Fruit fly (Drosophila melanogaster) whole organism, prepupa: ENCODE results near the gene CG13623.

Experiments used
- Blimp-1 ChIP-seq: fragments of 200-800 bp; sonication (Bioruptor generic); optimal IDR thresholded peaks from 3 replicates; lab custom pipeline; 2017; ENCODE audit warnings: missing biosample characterization, missing genetic modification characterization, mild to moderate bottlenecking, moderate library complexity, missing genetic modification reagents
- CG10631 ChIP-seq: fragments of 200-800 bp; sonication (Bioruptor generic); optimal IDR thresholded peaks from 2 replicates; lab custom pipeline; 2016; ENCODE audit warnings: missing biosample characterization, missing genetic modification characterization
- CG10669 ChIP-seq: fragments of 200-800 bp; sonication (Bioruptor generic); optimal IDR thresholded peaks from 3 replicates; lab custom pipeline; 2018; ENCODE audit warnings: missing biosample characterization, mild to moderate bottlenecking, missing genetic modification characterization, moderate library complexity
- CG11294 ChIP-seq: fragments of 200-800 bp; sonication (Bioruptor generic); IDR thresholded peaks from 2 replicates; pipeline ENCODE4 v1.3.6; 2022; ENCODE audit warnings: missing biosample characterization, missing genetic modification characterization
- CG11902 ChIP-seq: fragments of 200-800 bp; sonication (Bioruptor generic); optimal IDR thresholded peaks from 3 replicates; lab custom pipeline; 2016; ENCODE audit warnings: missing biosample characterization, missing genetic modification characterization
- CG15336 ChIP-seq: fragments of 200-800 bp; sonication (Bioruptor generic); IDR thresholded peaks from 2 replicates; pipeline ENCODE4 v1.3.6; 2022; ENCODE audit warnings: missing biosample characterization, missing genetic modification characterization
- CG1621 ChIP-seq: fragments of 200-800 bp; sonication (Bioruptor generic); optimal IDR thresholded peaks from 3 replicates; lab custom pipeline; 2018; ENCODE audit warnings: missing biosample characterization, mild to moderate bottlenecking, missing genetic modification characterization
- CG16779 ChIP-seq: fragments of 200-800 bp; sonication (Bioruptor generic); optimal IDR thresholded peaks from 3 replicates; lab custom pipeline; 2017; ENCODE audit warnings: missing biosample characterization, mild to moderate bottlenecking, missing genetic modification characterization
- CG3032 ChIP-seq: fragments of 200-800 bp; optimal IDR thresholded peaks from 2 replicates; lab custom pipeline; 2019; ENCODE audit warnings: missing biosample characterization, mild to moderate bottlenecking, missing genetic modification characterization, moderate library complexity
- CG31627 ChIP-seq: fragments of 200-800 bp; sonication (Bioruptor generic); optimal IDR thresholded peaks from 3 replicates; lab custom pipeline; 2016; ENCODE audit warnings: missing biosample characterization, missing genetic modification characterization
- CG3919 ChIP-seq: fragments of 200-800 bp; sonication (Bioruptor generic); optimal IDR thresholded peaks from 3 replicates; lab custom pipeline; 2016; ENCODE audit warnings: missing biosample characterization, missing genetic modification characterization
- CG6163 ChIP-seq: fragments of 200-800 bp; sonication (Bioruptor generic); IDR thresholded peaks from 3 replicates; pipeline ENCODE4 v1.3.6; 2022; ENCODE audit warnings: missing biosample characterization, missing genetic modification characterization
- CG6276 ChIP-seq: fragments of 200-800 bp; sonication (Bioruptor generic); optimal IDR thresholded peaks from 2 replicates; lab custom pipeline; 2017; ENCODE audit warnings: missing biosample characterization, mild to moderate bottlenecking, missing genetic modification characterization
- CG6792 ChIP-seq: fragments of 200-800 bp; sonication (Bioruptor generic); optimal IDR thresholded peaks from 3 replicates; lab custom pipeline; 2016; ENCODE audit warnings: missing biosample characterization, missing genetic modification characterization
- CG6854 ChIP-seq: fragments of 200-800 bp; sonication (Bioruptor generic); optimal IDR thresholded peaks from 2 replicates; lab custom pipeline; 2017; ENCODE audit warnings: missing biosample characterization, mild to moderate bottlenecking, missing genetic modification characterization
- CG7368 ChIP-seq: fragments of 200-800 bp; sonication (Bioruptor generic); optimal IDR thresholded peaks from 3 replicates; lab custom pipeline; 2016; ENCODE audit warnings: missing biosample characterization, missing genetic modification characterization
- CG8119 ChIP-seq: fragments of 200-800 bp; sonication (Bioruptor generic); IDR thresholded peaks from 3 replicates; pipeline ENCODE4 v1.3.6; 2022; ENCODE audit warnings: missing biosample characterization, missing genetic modification characterization
- CG8319 ChIP-seq: fragments of 200-800 bp; sonication (Bioruptor generic); optimal IDR thresholded peaks from 3 replicates; lab custom pipeline; 2016; ENCODE audit warnings: missing biosample characterization, missing genetic modification characterization
- CG8632 ChIP-seq: fragments of 200-800 bp; sonication (Bioruptor generic); optimal IDR thresholded peaks from 3 replicates; lab custom pipeline; 2016; ENCODE audit warnings: missing biosample characterization, missing genetic modification characterization
- CG9139 ChIP-seq: fragments of 200-800 bp; sonication (Bioruptor generic); optimal IDR thresholded peaks from 3 replicates; lab custom pipeline; 2017; ENCODE audit warnings: missing biosample characterization, mild to moderate bottlenecking, missing genetic modification characterization
- Eip75B ChIP-seq: fragments of 200-800 bp; sonication (Bioruptor generic); optimal IDR thresholded peaks from 3 replicates; lab custom pipeline; 2016; ENCODE audit warnings: missing biosample characterization, missing genetic modification characterization
- Eip78C ChIP-seq: fragments of 200-800 bp; sonication (Bioruptor generic); peaks from one replicate; lab custom pipeline; 2016; ENCODE audit warnings: missing biosample characterization, missing genetic modification characterization
- Eip93F ChIP-seq: fragments of 200-800 bp; sonication (Bioruptor generic); optimal IDR thresholded peaks from 2 replicates; lab custom pipeline; 2016; ENCODE audit warnings: missing biosample characterization, mild to moderate bottlenecking, missing genetic modification characterization
- Ets21C ChIP-seq: fragments of 200-800 bp; sonication (Bioruptor generic); optimal IDR thresholded peaks from 3 replicates; lab custom pipeline; 2016; ENCODE audit warnings: missing biosample characterization, missing genetic modification characterization
- Ets96B ChIP-seq: fragments of 200-800 bp; optimal IDR thresholded peaks from 2 replicates; lab custom pipeline; 2019; ENCODE audit warnings: missing biosample characterization, mild to moderate bottlenecking, missing genetic modification characterization, moderate library complexity
- Gug ChIP-seq: fragments of 200-800 bp; sonication (Bioruptor generic); IDR thresholded peaks from 2 replicates; pipeline ENCODE4 v1.3.6; 2022; ENCODE audit warnings: missing biosample characterization, missing genetic modification characterization
- Hr38 ChIP-seq: sonication (Bioruptor generic); optimal IDR thresholded peaks from 2 replicates; lab custom pipeline; 2016; ENCODE audit warnings: missing biosample characterization, missing genetic modification characterization
- Hr39 ChIP-seq: fragments of 200-800 bp; sonication (Bioruptor generic); optimal IDR thresholded peaks from 2 replicates; lab custom pipeline; 2016; ENCODE audit warnings: missing biosample characterization, missing genetic modification characterization
- Hr4 ChIP-seq: fragments of 200-800 bp; sonication (Bioruptor generic); optimal IDR thresholded peaks from 3 replicates; lab custom pipeline; 2016; ENCODE audit warnings: missing biosample characterization, missing genetic modification characterization
- Lpt ChIP-seq: fragments of 200-800 bp; sonication (Bioruptor generic); optimal IDR thresholded peaks from 3 replicates; lab custom pipeline; 2016; ENCODE audit warnings: missing biosample characterization, missing genetic modification characterization
- Met ChIP-seq: fragments of 200-800 bp; sonication (Bioruptor generic); optimal IDR thresholded peaks from 3 replicates; lab custom pipeline; 2016; ENCODE audit warnings: missing biosample characterization, missing genetic modification characterization
- OdsH ChIP-seq: fragments of 200-800 bp; sonication (Bioruptor generic); optimal IDR thresholded peaks from 3 replicates; lab custom pipeline; 2016; ENCODE audit warnings: missing biosample characterization, missing genetic modification characterization
- Smox ChIP-seq: fragments of 200-800 bp; sonication (Bioruptor generic); optimal IDR thresholded peaks from 3 replicates; lab custom pipeline; 2016; ENCODE audit warnings: missing biosample characterization, missing genetic modification characterization
- Sox14 ChIP-seq: fragments of 200-800 bp; sonication (Bioruptor generic); optimal IDR thresholded peaks from 3 replicates; lab custom pipeline; 2016; ENCODE audit warnings: missing biosample characterization, missing genetic modification characterization
- achi ChIP-seq: fragments of 200-800 bp; sonication (Bioruptor generic); optimal IDR thresholded peaks from 3 replicates; lab custom pipeline; 2016; ENCODE audit warnings: missing biosample characterization, missing genetic modification characterization
- acj6 ChIP-seq: fragments of 200-800 bp; sonication (Bioruptor generic); optimal IDR thresholded peaks from 3 replicates; lab custom pipeline; 2016; ENCODE audit warnings: missing biosample characterization, missing genetic modification characterization
- cyc ChIP-seq: fragments of 200-800 bp; sonication (Bioruptor generic); optimal IDR thresholded peaks from 3 replicates; lab custom pipeline; 2016; ENCODE audit warnings: missing biosample characterization, missing genetic modification characterization
- dac ChIP-seq: fragments of 200-800 bp; sonication (Bioruptor generic); optimal IDR thresholded peaks from 2 replicates; lab custom pipeline; 2017; ENCODE audit warnings: missing biosample characterization, mild to moderate bottlenecking, missing genetic modification characterization
- dsx ChIP-seq: fragments of 200-800 bp; optimal IDR thresholded peaks from 3 replicates; lab custom pipeline; 2019; ENCODE audit warnings: missing biosample characterization, mild to moderate bottlenecking, missing genetic modification characterization, moderate library complexity; ENCODE audit not compliant: poor library complexity, severe bottlenecking
- eg ChIP-seq: fragments of 200-800 bp; sonication (Bioruptor generic); IDR thresholded peaks from 3 replicates; pipeline ENCODE4 v1.3.6; 2022; ENCODE audit warnings: missing biosample characterization, missing genetic modification characterization
- esn ChIP-seq: fragments of 200-800 bp; sonication (Bioruptor generic); optimal IDR thresholded peaks from 2 replicates; lab custom pipeline; 2016; ENCODE audit warnings: missing biosample characterization, mild to moderate bottlenecking, missing genetic modification characterization, moderate library complexity
- fd59A ChIP-seq: fragments of 200-800 bp; sonication (Bioruptor generic); optimal IDR thresholded peaks from 2 replicates; lab custom pipeline; 2017; ENCODE audit warnings: missing biosample characterization, mild to moderate bottlenecking, missing genetic modification characterization, missing genetic modification reagents
- fd85E ChIP-seq: fragments of 200-800 bp; sonication (Bioruptor generic); optimal IDR thresholded peaks from 3 replicates; lab custom pipeline; 2016; ENCODE audit warnings: missing biosample characterization, missing genetic modification characterization
- fkh ChIP-seq: fragments of 200-800 bp; sonication (Bioruptor generic); optimal IDR thresholded peaks from 3 replicates; lab custom pipeline; 2017; ENCODE audit warnings: missing biosample characterization, mild to moderate bottlenecking, missing genetic modification characterization, moderate library complexity
- lz ChIP-seq: fragments of 200-800 bp; sonication (Bioruptor generic); optimal IDR thresholded peaks from 3 replicates; lab custom pipeline; 2016; ENCODE audit warnings: missing biosample characterization, missing genetic modification characterization
- net ChIP-seq: fragments of 200-800 bp; sonication (Bioruptor generic); optimal IDR thresholded peaks from 3 replicates; lab custom pipeline; 2016; ENCODE audit warnings: missing biosample characterization, missing genetic modification characterization
- pdm3 ChIP-seq: fragments of 200-800 bp; sonication (Bioruptor generic); optimal IDR thresholded peaks from 3 replicates; lab custom pipeline; 2016; ENCODE audit warnings: missing biosample characterization, missing genetic modification characterization
- salr ChIP-seq, 2 experiments: fragments of 200-800 bp; sonication (Bioruptor generic); optimal IDR thresholded peaks; 3 replicates each; lab custom pipeline; 2016 to 2018; ENCODE audit warnings: missing biosample characterization in 2 of 2, missing genetic modification characterization in 2 of 2, mild to moderate bottlenecking in 1 of 2
- spab ChIP-seq: fragments of 200-800 bp; sonication (Bioruptor generic); optimal IDR thresholded peaks from 2 replicates; lab custom pipeline; 2017; ENCODE audit warnings: missing biosample characterization, mild to moderate bottlenecking, missing genetic modification characterization, missing genetic modification reagents
- ss ChIP-seq, 2 experiments: fragments of 200-800 bp; sonication (Bioruptor generic); optimal IDR thresholded peaks; 2 replicates in 1 of 2; 3 replicates in 1 of 2; lab custom pipeline; 2017 to 2018; ENCODE audit warnings: mild to moderate bottlenecking in 2 of 2, missing biosample characterization in 2 of 2, missing genetic modification characterization in 2 of 2, moderate library complexity in 1 of 2
- topi ChIP-seq: fragments of 200-800 bp; sonication (Bioruptor generic); optimal IDR thresholded peaks from 3 replicates; lab custom pipeline; 2016; ENCODE audit warnings: missing biosample characterization, missing genetic modification characterization
- vri ChIP-seq: fragments of 200-800 bp; sonication (Bioruptor generic); optimal IDR thresholded peaks from 3 replicates; lab custom pipeline; 2016; ENCODE audit warnings: missing biosample characterization, mild to moderate bottlenecking, missing genetic modification characterization

CG13623 gene

dm6 chr3R:24572540-24573043 is 42.2 kb upstream of the CG13623 start:
- TF ChIP-seq Eip75B (GFP tag; lab: Kevin White, UChicago) (peak; percentile 99), Smox (GFP tag; lab: Kevin White, UChicago) (peak; percentile 99), fkh (GFP tag; lab: Kevin White, UChicago) (peak; percentile 92), topi (GFP tag; lab: Kevin White, UChicago) (peak; percentile 99), Hr39 (GFP tag; lab: Kevin White, UChicago) (peak; percentile 98), dsx (GFP tag; lab: Kevin White, UChicago) (peak; percentile 95), fd59A (GFP tag; lab: Kevin White, UChicago) (peak; percentile 92), Eip93F (GFP tag; lab: Kevin White, UChicago) (peak; percentile 98), CG31627 (peak; percentile 99), vri (GFP tag; lab: Kevin White, UChicago) (peak; percentile 99), net (GFP tag; lab: Kevin White, UChicago) (peak; percentile 98), Ets21C (GFP tag; lab: Kevin White, UChicago) (peak; percentile 96), CG11902 (GFP tag; lab: Kevin White, UChicago) (peak; percentile 95), Hr38 (GFP tag; lab: Kevin White, UChicago) (peak; percentile 62), Gug (GFP tag; lab: Robert Waterston, UW) (peak; percentile 98), CG10669 (GFP tag; lab: Kevin White, UChicago) (peak; percentile 95), fd85E (GFP tag; lab: Kevin White, UChicago) (peak; percentile 96), CG10631 (peak; percentile 98), dac (GFP tag; lab: Kevin White, UChicago) (peak; percentile 94), CG1621 (tag; lab: Kevin White, UChicago) (peak; percentile 92), CG6163 (GFP tag; lab: Robert Waterston, UW) (peak; percentile 100), CG3919 (GFP tag; lab: Kevin White, UChicago) (peak; percentile 99), CG6792 (GFP tag; lab: Kevin White, UChicago) (peak; percentile 98), Lpt (GFP tag; lab: Kevin White, UChicago) (peak; percentile 99), achi (peak; percentile 98), CG8119 (GFP tag; lab: Robert Waterston, UW) (peak; percentile 99), CG9139 (GFP tag; lab: Kevin White, UChicago) (peak; percentile 94), CG3032 (tag; lab: Kevin White, UChicago) (peak; percentile 96), CG16779 (tag; lab: Kevin White, UChicago) (peak; percentile 96), Eip78C (GFP tag; lab: Kevin White, UChicago) (peak; percentile 100), eg (GFP tag; lab: Robert Waterston, UW) (peak; percentile 100), CG6854 (peak; percentile 94), acj6 (GFP tag; lab: Kevin White, UChicago) (peak; percentile 99), CG8319 (GFP tag; lab: Kevin White, UChicago) (peak; percentile 96), esn (peak; percentile 99), Ets96B (tag; lab: Kevin White, UChicago) (peak; percentile 97), pdm3 (GFP tag; lab: Kevin White, UChicago) (peak; percentile 99), CG7368 (peak; percentile 98), Hr4 (GFP tag; lab: Kevin White, UChicago) (peak; percentile 99), ss (GFP tag; optimal IDR thresholded peaks at IDR 0.05; lab: Kevin White, UChicago) (peak; percentile 86 to 95), lz (peak; percentile 99), CG8632 (GFP tag; lab: Kevin White, UChicago) (peak; percentile 99), OdsH (peak; percentile 98), CG11294 (GFP tag; lab: Robert Waterston, UW) (peak; percentile 98), CG6276 (peak; percentile 98), spab (GFP tag; lab: Kevin White, UChicago) (peak; percentile 94), salr (GFP tag; optimal IDR thresholded peaks at IDR 0.05; lab: Kevin White, UChicago) (peak; percentile 92 to 96), cyc (GFP tag; lab: Kevin White, UChicago) (peak; percentile 98), Blimp-1 (GFP tag; lab: Kevin White, UChicago) (peak; percentile 92), Met (GFP tag; lab: Kevin White, UChicago) (peak; percentile 99), Sox14 (GFP tag; lab: Kevin White, UChicago) (peak; percentile 99), CG15336 (peak; percentile 100)
